Worm (Caenorhabditis elegans) whole organism, L4 larva: ENCODE results near the gene sri-38.

ENCODE experiments used
- Y5F2A.4 ChIP-seq: fragments of 200-800 bp; sonication (Bioruptor generic); optimal IDR thresholded peaks from 2 replicates; lab custom pipeline; 2018; ENCODE audit warnings: mild to moderate bottlenecking, missing genetic modification characterization, missing compliant biosample characterization
- ceh-82 ChIP-seq: sonication (generic microtip); optimal IDR thresholded peaks from 2 replicates; lab custom pipeline; 2017; ENCODE audit warnings: missing biosample characterization, missing genetic modification characterization
- cey-2 ChIP-seq: sonication (generic microtip); optimal IDR thresholded peaks from 3 replicates; lab custom pipeline; 2017; ENCODE audit warnings: missing genetic modification characterization, mild to moderate bottlenecking, missing compliant biosample characterization, antibody characterized with exemption, borderline replicate concordance; ENCODE audit not compliant: insufficient read depth
- daf-12 ChIP-seq: fragments of 150-350 bp; optimal IDR thresholded peaks from 2 replicates; lab custom pipeline; 2014; ENCODE audit warnings: missing biosample characterization, missing genetic modification reagents, missing genetic modification characterization
- dve-1 ChIP-seq: sonication (generic microtip); optimal IDR thresholded peaks from 2 replicates; lab custom pipeline; 2017; ENCODE audit warnings: antibody characterized with exemption, mild to moderate bottlenecking, missing genetic modification characterization, missing compliant biosample characterization; ENCODE audit not compliant: insufficient read depth
- egl-27 ChIP-seq: sonication (generic microtip); optimal IDR thresholded peaks from 3 replicates; lab custom pipeline; 2017; ENCODE audit warnings: missing biosample characterization, missing genetic modification reagents, missing genetic modification characterization
- hlh-30 ChIP-seq: sonication (generic microtip); optimal IDR thresholded peaks from 2 replicates; lab custom pipeline; 2017; ENCODE audit warnings: antibody characterized with exemption, mild to moderate bottlenecking, missing genetic modification characterization, missing compliant biosample characterization; ENCODE audit not compliant: insufficient read depth
- lin-13 ChIP-seq: fragments of 150-350 bp; optimal IDR thresholded peaks from 2 replicates; lab custom pipeline; 2014; ENCODE audit warnings: missing biosample characterization, missing genetic modification reagents, missing genetic modification characterization
- lin-38 ChIP-seq: fragments of 200-800 bp; sonication (Bioruptor generic); IDR thresholded peaks from 2 replicates; pipeline ENCODE4 v1.3.6; 2022; ENCODE audit warnings: missing genetic modification reagents, missing genetic modification characterization, missing compliant biosample characterization
- lin-39 ChIP-seq: fragments of 150-350 bp; optimal IDR thresholded peaks from 2 replicates; lab custom pipeline; 2014; ENCODE audit warnings: missing biosample characterization, missing genetic modification reagents, missing genetic modification characterization
- mdl-1 ChIP-seq, 2 experiments: fragments of 150-350 bp in 1 of 2; sonication (generic microtip) in 1 of 2; optimal IDR thresholded peaks; 2 replicates each; lab custom pipeline; 2014 to 2017; ENCODE audit warnings: missing biosample characterization in 2 of 2, missing genetic modification characterization in 2 of 2
- nhr-11 ChIP-seq: fragments of 150-350 bp; optimal IDR thresholded peaks from 2 replicates; lab custom pipeline; 2014; ENCODE audit warnings: missing biosample characterization, missing genetic modification characterization
- nhr-42 ChIP-seq: fragments of 200-800 bp; sonication (Bioruptor generic); IDR thresholded peaks from 2 replicates; pipeline ENCODE4 v1.3.6; 2022; ENCODE audit warnings: missing genetic modification characterization, missing compliant biosample characterization
- vab-7 ChIP-seq: fragments of 200-800 bp; sonication (Bioruptor generic); IDR thresholded peaks from 2 replicates; pipeline ENCODE4 v1.3.6; 2022; ENCODE audit warnings: missing genetic modification reagents, missing genetic modification characterization, missing compliant biosample characterization
- ztf-11 ChIP-seq: fragments of 150-350 bp; optimal IDR thresholded peaks from 2 replicates; lab custom pipeline; 2014; ENCODE audit warnings: missing biosample characterization, missing genetic modification characterization

The sri-38 gene

DNA sequence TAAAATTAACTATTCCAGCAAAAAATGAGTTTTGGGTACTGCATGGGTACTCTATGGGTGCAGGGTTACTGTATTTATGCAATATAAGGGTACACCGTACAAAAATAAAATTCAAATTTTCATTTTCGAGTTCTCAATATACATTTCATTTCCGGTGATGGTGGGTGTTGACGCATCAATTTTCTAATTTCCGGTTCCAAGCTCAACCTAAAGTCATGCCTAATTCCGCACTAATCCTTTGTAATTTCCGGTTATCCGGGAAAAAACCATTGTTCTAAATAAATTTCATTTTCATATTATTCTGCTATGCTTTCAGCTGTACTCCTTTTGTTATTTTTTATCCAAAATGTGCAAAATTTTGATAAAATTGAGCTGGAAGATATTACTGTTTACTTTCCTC, 48.7 kb downstream of the sri-38 start, which contains the start of gene gcy-21:
TSS of gene gcy-21 (plus strand) at position 301 of the 400 bp plus-strand sequence.
- no peak for TF ChIP-seq dve-1 (tag; lab: Kevin White, UChicago)
- TF ChIP-seq nhr-11 (tag; lab: Kevin White, UChicago), result no peak
- TF ChIP-seq ztf-11, result no peak
- TF ChIP-seq cey-2 (tag; lab: Kevin White, UChicago), result no peak
- TF ChIP-seq ceh-82 (tag; lab: Kevin White, UChicago), result no peak
- TF ChIP-seq hlh-30 (tag; lab: Kevin White, UChicago), result no peak
- TF ChIP-seq lin-38 (GFP tag; lab: Robert Waterston, UW), result no peak
- no peak for TF ChIP-seq egl-27 (tag; lab: Kevin White, UChicago)
- TF ChIP-seq lin-13 (GFP tag; lab: Kevin White, UChicago), result no peak
- TF ChIP-seq mdl-1 (tag; optimal IDR thresholded peaks at IDR 0.05; lab: Kevin White, UChicago), result no peak
- TF ChIP-seq vab-7 (GFP tag; lab: Robert Waterston, UW), result no peak
- no peak for TF ChIP-seq Y5F2A.4 (GFP tag; lab: Kevin White, UChicago)
- TF ChIP-seq daf-12, result no peak
- TF ChIP-seq nhr-42 (GFP tag; lab: Robert Waterston, UW), result no peak
- TF ChIP-seq lin-39 (tag; lab: Kevin White, UChicago), result no peak
